Fruit fly (Drosophila melanogaster): Measurements from ENCODE around the gene CG5937.

dm6 chrX:6020254-6020653, 19.6 kb upstream of the CG5937 start:
- peak; percentile 62 for TF ChIP-seq CG32264 (GFP tag; optimal IDR thresholded peaks at IDR 0.05)
- TF ChIP-seq Rel (GFP tag; optimal IDR thresholded peaks at IDR 0.05) = peak; percentile 5
- peak; percentile 37 for TF ChIP-seq Rel (tag; optimal IDR thresholded peaks at IDR 0.05)
- TF ChIP-seq tai (GFP tag; optimal IDR thresholded peaks at IDR 0.05) = peak; percentile 40
- peak in 1 of 2 experiments; percentile 89 for TF ChIP-seq foxo (GFP tag; optimal IDR thresholded peaks at IDR 0.05)
